Fruit fly (Drosophila melanogaster) whole organism, embryonic: Measurements from ENCODE around the gene CG15283.

ENCODE experiments used
- Atf6 ChIP-seq: fragments of 200-800 bp; sonication (Bioruptor generic); IDR thresholded peaks from 2 replicates; pipeline ENCODE4 v1.3.6; 2022; ENCODE audit warnings: missing biosample characterization, missing genetic modification characterization
- BtbVII ChIP-seq: fragments of 200-800 bp; sonication (Bioruptor generic); optimal IDR thresholded peaks from 3 replicates; lab custom pipeline; 2017; ENCODE audit warnings: missing biosample characterization, mild to moderate bottlenecking, missing genetic modification characterization
- CG10543 ChIP-seq: fragments of 200-800 bp; sonication (Bioruptor generic); optimal IDR thresholded peaks from 3 replicates; lab custom pipeline; 2017; ENCODE audit warnings: missing biosample characterization, mild to moderate bottlenecking, missing genetic modification characterization, moderate library complexity
- CG11398 ChIP-seq: fragments of 200-800 bp; sonication (Bioruptor generic); optimal IDR thresholded peaks from 2 replicates; lab custom pipeline; 2016; ENCODE audit warnings: missing biosample characterization, missing genetic modification characterization
- CG12769 ChIP-seq: fragments of 200-800 bp; sonication (Bioruptor generic); optimal IDR thresholded peaks from 2 replicates; lab custom pipeline; 2019; ENCODE audit warnings: missing biosample characterization, mild to moderate bottlenecking, missing genetic modification characterization, moderate library complexity
- CG14441 ChIP-seq: fragments of 200-800 bp; sonication (Bioruptor generic); IDR thresholded peaks from 2 replicates; pipeline ENCODE4 v1.3.6; 2022; ENCODE audit warnings: missing biosample characterization, missing genetic modification characterization
- CG17385 ChIP-seq: fragments of 200-800 bp; sonication (Bioruptor generic); optimal IDR thresholded peaks from 3 replicates; lab custom pipeline; 2018; ENCODE audit warnings: missing biosample characterization, mild to moderate bottlenecking, missing genetic modification characterization
- CG33213 ChIP-seq: fragments of 200-800 bp; sonication (Bioruptor generic); optimal IDR thresholded peaks from 3 replicates; lab custom pipeline; 2016; ENCODE audit warnings: missing biosample characterization, missing genetic modification characterization
- CG34376 ChIP-seq: fragments of 200-800 bp; sonication (Bioruptor generic); optimal IDR thresholded peaks from 2 replicates; lab custom pipeline; 2018; ENCODE audit warnings: missing biosample characterization, mild to moderate bottlenecking, missing genetic modification characterization
- CG4328 ChIP-seq: fragments of 200-800 bp; sonication (Bioruptor generic); optimal IDR thresholded peaks from 3 replicates; lab custom pipeline; 2017; ENCODE audit warnings: missing biosample characterization, missing genetic modification reagents, missing genetic modification characterization
- CG8924 ChIP-seq: fragments of 200-800 bp; optimal IDR thresholded peaks from 3 replicates; lab custom pipeline; 2019; ENCODE audit warnings: missing biosample characterization, mild to moderate bottlenecking, missing genetic modification characterization, moderate library complexity
- CG9817 ChIP-seq: fragments of 200-800 bp; sonication (Bioruptor generic); optimal IDR thresholded peaks from 2 replicates; lab custom pipeline; 2018; ENCODE audit warnings: missing biosample characterization, mild to moderate bottlenecking, missing genetic modification characterization, moderate library complexity
- CHES-1-like ChIP-seq: fragments of 200-800 bp; sonication (Bioruptor generic); optimal IDR thresholded peaks from 2 replicates; lab custom pipeline; 2016; ENCODE audit warnings: missing biosample characterization, missing genetic modification characterization
- D ChIP-seq, 2 experiments: fragments of 200-800 bp in 1 of 2; fragments of >200 bp in 1 of 2; sonication (Bioruptor generic) in 1 of 2; optimal IDR thresholded peaks; 2 replicates in 1 of 2; 3 replicates in 1 of 2; lab custom pipeline; 2017; ENCODE audit warnings: mild to moderate bottlenecking in 1 of 2, missing biosample characterization in 1 of 2, missing genetic modification characterization in 1 of 2, missing genetic modification reagents in 1 of 2
- Dfd ChIP-seq, 2 experiments: fragments of >200 bp; optimal IDR thresholded peaks; 2 replicates each; lab custom pipeline; 2017; ENCODE audit warnings: missing biosample characterization in 2 of 2, missing genetic modification characterization in 2 of 2
- Hey ChIP-seq: fragments of 200-800 bp; sonication (Bioruptor generic); optimal IDR thresholded peaks from 3 replicates; lab custom pipeline; 2018; ENCODE audit warnings: missing biosample characterization, mild to moderate bottlenecking, missing genetic modification characterization
- HmgD ChIP-seq: fragments of 200-800 bp; sonication (Bioruptor generic); optimal IDR thresholded peaks from 3 replicates; lab custom pipeline; 2016; ENCODE audit warnings: missing biosample characterization, missing genetic modification characterization
- Hmr ChIP-seq: fragments of 200-800 bp; sonication (Bioruptor generic); optimal IDR thresholded peaks from 3 replicates; lab custom pipeline; 2017; ENCODE audit warnings: mild to moderate bottlenecking, missing biosample characterization, missing genetic modification reagents, missing genetic modification characterization
- Kr ChIP-seq: fragments of 200-800 bp; sonication (Bioruptor generic); optimal IDR thresholded peaks from 2 replicates; lab custom pipeline; 2017; ENCODE audit warnings: missing biosample characterization, mild to moderate bottlenecking, missing genetic modification characterization
- MBD-R2 ChIP-seq: fragments of 200-800 bp; sonication (Bioruptor generic); IDR thresholded peaks from 2 replicates; pipeline ENCODE4 v1.3.6; 2022; ENCODE audit warnings: missing biosample characterization, missing genetic modification characterization
- Oaz ChIP-seq: fragments of 200-800 bp; sonication (Bioruptor generic); IDR thresholded peaks from 2 replicates; pipeline ENCODE4 v1.3.6; 2022; ENCODE audit warnings: missing biosample characterization, missing genetic modification characterization
- Six4 ChIP-seq: fragments of 200-800 bp; sonication (Bioruptor generic); optimal IDR thresholded peaks from 2 replicates; lab custom pipeline; 2016; ENCODE audit warnings: missing biosample characterization, missing genetic modification characterization
- Spps ChIP-seq: fragments of 200-800 bp; sonication (Bioruptor generic); optimal IDR thresholded peaks from 2 replicates; lab custom pipeline; 2018; ENCODE audit warnings: missing biosample characterization, mild to moderate bottlenecking, missing genetic modification characterization
- Vsx1 ChIP-seq: fragments of 200-800 bp; sonication (Bioruptor generic); optimal IDR thresholded peaks from 2 replicates; lab custom pipeline; 2017; ENCODE audit warnings: missing biosample characterization, mild to moderate bottlenecking, missing genetic modification characterization, missing genetic modification reagents
- abd-A ChIP-seq: fragments of 200-800 bp; sonication (Bioruptor generic); optimal IDR thresholded peaks from 3 replicates; lab custom pipeline; 2019; ENCODE audit warnings: missing biosample characterization, mild to moderate bottlenecking, missing genetic modification characterization, moderate library complexity
- al ChIP-seq: fragments of 200-800 bp; sonication (Bioruptor generic); IDR thresholded peaks from 2 replicates; pipeline ENCODE4 v1.3.6; 2022; ENCODE audit warnings: missing biosample characterization, missing genetic modification characterization
- bigmax ChIP-seq: fragments of 200-800 bp; sonication (Bioruptor generic); optimal IDR thresholded peaks from 2 replicates; lab custom pipeline; 2018; ENCODE audit warnings: missing biosample characterization, mild to moderate bottlenecking, missing genetic modification characterization
- cad ChIP-seq: fragments of >200 bp; optimal IDR thresholded peaks from 2 replicates; lab custom pipeline; 2017; ENCODE audit warnings: missing biosample characterization, missing genetic modification characterization
- cas ChIP-seq: fragments of 200-800 bp; sonication (Bioruptor generic); IDR thresholded peaks from 2 replicates; pipeline ENCODE4 v1.3.6; 2022; ENCODE audit warnings: missing biosample characterization, missing genetic modification characterization
- cg ChIP-seq: fragments of 200-800 bp; sonication (Bioruptor generic); optimal IDR thresholded peaks from 3 replicates; lab custom pipeline; 2019; ENCODE audit warnings: missing biosample characterization, mild to moderate bottlenecking, missing genetic modification characterization, moderate library complexity
- ci ChIP-seq: fragments of 200-800 bp; sonication (Bioruptor generic); IDR thresholded peaks from 3 replicates; pipeline ENCODE4 v1.3.6; 2022; ENCODE audit warnings: missing biosample characterization, missing genetic modification characterization
- dmrt11E ChIP-seq: fragments of 200-800 bp; sonication (Bioruptor generic); optimal IDR thresholded peaks from 3 replicates; lab custom pipeline; 2018; ENCODE audit warnings: missing biosample characterization, mild to moderate bottlenecking, missing genetic modification characterization, moderate library complexity
- dpn ChIP-seq, 2 experiments: fragments of 200-800 bp; sonication (Bioruptor generic); optimal IDR thresholded peaks; 3 replicates each; lab custom pipeline; 2016; ENCODE audit warnings: missing biosample characterization in 2 of 2, missing genetic modification characterization in 2 of 2
- eve ChIP-seq, 2 experiments: fragments of >200 bp; optimal IDR thresholded peaks; 2 replicates each; lab custom pipeline; 2017; ENCODE audit warnings: missing biosample characterization in 2 of 2, missing genetic modification characterization in 2 of 2
- eyg ChIP-seq: fragments of 200-800 bp; sonication (Bioruptor generic); optimal IDR thresholded peaks from 3 replicates; lab custom pipeline; 2016; ENCODE audit warnings: missing biosample characterization, missing genetic modification characterization
- grau ChIP-seq: fragments of 200-800 bp; optimal IDR thresholded peaks from 3 replicates; lab custom pipeline; 2019; ENCODE audit warnings: missing biosample characterization, mild to moderate bottlenecking, missing genetic modification characterization, moderate library complexity
- jumu ChIP-seq: fragments of 200-800 bp; sonication (Bioruptor generic); optimal IDR thresholded peaks from 3 replicates; lab custom pipeline; 2016; ENCODE audit warnings: missing biosample characterization, missing genetic modification characterization
- klu ChIP-seq: fragments of 200-800 bp; sonication (Bioruptor generic); IDR thresholded peaks from 2 replicates; pipeline ENCODE4 v1.3.6; 2022; ENCODE audit warnings: missing biosample characterization, missing genetic modification characterization
- mam ChIP-seq: fragments of 200-800 bp; sonication (Bioruptor generic); optimal IDR thresholded peaks from 3 replicates; lab custom pipeline; 2016; ENCODE audit warnings: missing biosample characterization, missing genetic modification characterization
- nau ChIP-seq: fragments of 200-800 bp; sonication (Bioruptor generic); optimal IDR thresholded peaks from 3 replicates; lab custom pipeline; 2017; ENCODE audit warnings: missing biosample characterization, mild to moderate bottlenecking, missing genetic modification characterization, missing genetic modification reagents
- pb ChIP-seq: fragments of 200-800 bp; sonication (Bioruptor generic); optimal IDR thresholded peaks from 3 replicates; lab custom pipeline; 2016; ENCODE audit warnings: missing biosample characterization, missing genetic modification characterization
- pros ChIP-seq: fragments of 200-800 bp; sonication (Bioruptor generic); optimal IDR thresholded peaks from 3 replicates; lab custom pipeline; 2019; ENCODE audit warnings: missing biosample characterization, mild to moderate bottlenecking, missing genetic modification characterization, moderate library complexity
- ranshi ChIP-seq: fragments of 200-800 bp; sonication (Bioruptor generic); IDR thresholded peaks from 2 replicates; pipeline ENCODE4 v1.3.6; 2022; ENCODE audit warnings: missing biosample characterization, missing genetic modification characterization
- sd ChIP-seq: fragments of 200-800 bp; sonication (Bioruptor generic); optimal IDR thresholded peaks from 3 replicates; lab custom pipeline; 2018; ENCODE audit warnings: missing biosample characterization, mild to moderate bottlenecking, missing genetic modification characterization, moderate library complexity
- so ChIP-seq: fragments of 200-800 bp; sonication (Bioruptor generic); IDR thresholded peaks from 3 replicates; pipeline ENCODE4 v1.3.6; 2022; ENCODE audit warnings: missing biosample characterization, missing genetic modification characterization
- sqz ChIP-seq: fragments of 200-800 bp; sonication (Bioruptor generic); optimal IDR thresholded peaks from 3 replicates; lab custom pipeline; 2018; ENCODE audit warnings: missing biosample characterization, mild to moderate bottlenecking, missing genetic modification characterization
- sr ChIP-seq: fragments of 200-800 bp; sonication (Bioruptor generic); IDR thresholded peaks from 3 replicates; pipeline ENCODE4 v1.3.6; 2022; ENCODE audit warnings: missing biosample characterization, missing genetic modification characterization
- twi ChIP-seq: fragments of 200-800 bp; optimal IDR thresholded peaks from 2 replicates; lab custom pipeline; 2019; ENCODE audit warnings: missing biosample characterization, mild to moderate bottlenecking, missing genetic modification characterization, moderate library complexity
- zen ChIP-seq: fragments of 200-800 bp; sonication (Bioruptor generic); optimal IDR thresholded peaks from 3 replicates; lab custom pipeline; 2018; ENCODE audit warnings: missing biosample characterization, mild to moderate bottlenecking, missing genetic modification characterization, moderate library complexity

CG15283 gene

dm6 chr2L:14497459-14498258 lies 46.9 kb upstream of the CG15283 start (continued):
- TF ChIP-seq dpn (GFP tag; optimal IDR thresholded peaks at IDR 0.05; lab: Kevin White, UChicago) (no peak), grau (tag; lab: Kevin White, UChicago) (peak; percentile 60), CG9817 (no peak), cad (GFP tag; lab: Kevin White, UChicago) (peak; percentile 77), BtbVII (no peak), CG17385 (GFP tag; lab: Kevin White, UChicago) (no peak), Hmr (GFP tag; lab: Kevin White, UChicago) (no peak), CG12769 (tag; lab: Kevin White, UChicago) (peak; percentile 42), Kr (GFP tag; lab: Kevin White, UChicago) (peak; percentile 42), D (optimal IDR thresholded peaks at IDR 0.05; lab: Kevin White, UChicago) (no peak), D (GFP tag; optimal IDR thresholded peaks at IDR 0.05; lab: Kevin White, UChicago) (peak; percentile 49), klu (GFP tag; lab: Robert Waterston, UW) (no peak), zen (tag; lab: Kevin White, UChicago) (peak; percentile 70), sqz (GFP tag; lab: Kevin White, UChicago) (peak; percentile 52), Atf6 (GFP tag; lab: Robert Waterston, UW) (no peak), sd (tag; lab: Kevin White, UChicago) (peak; percentile 50), HmgD (peak; percentile 16), cg (GFP tag; lab: Kevin White, UChicago) (peak; percentile 44), twi (peak; percentile 89), Oaz (GFP tag; lab: Robert Waterston, UW) (no peak), ci (GFP tag; lab: Robert Waterston, UW) (0 out of 3 replicates have a peak, but pooled peaks have one; percentile 15), CG11398 (no peak), Hey (no peak), so (GFP tag; lab: Robert Waterston, UW) (peak; percentile 85), pros (peak; percentile 30), CHES-1-like (GFP tag; lab: Kevin White, UChicago) (no peak), pb (no peak), CG8924 (tag; lab: Kevin White, UChicago) (peak; percentile 17), cas (GFP tag; lab: Robert Waterston, UW) (no peak), bigmax (no peak), Spps (tag; lab: Kevin White, UChicago) (no peak), Vsx1 (GFP tag; lab: Kevin White, UChicago) (peak; percentile 11), eve (GFP tag; optimal IDR thresholded peaks at IDR 0.05; lab: Kevin White, UChicago) (peak in 1 of 2 experiments; percentile 17), abd-A (tag; lab: Kevin White, UChicago) (peak; percentile 80), al (no peak), jumu (GFP tag; lab: Kevin White, UChicago) (no peak), CG4328 (GFP tag; lab: Kevin White, UChicago) (peak; percentile 88), Six4 (GFP tag; lab: Kevin White, UChicago) (peak; percentile 36), Dfd (GFP tag; optimal IDR thresholded peaks at IDR 0.05; lab: Kevin White, UChicago) (no peak), CG10543 (GFP tag; lab: Kevin White, UChicago) (peak; percentile 46), sr (peak; percentile 90), dmrt11E (tag; lab: Kevin White, UChicago) (peak; percentile 78), eyg (GFP tag; lab: Kevin White, UChicago) (no peak), nau (GFP tag; lab: Kevin White, UChicago) (peak; percentile 13), CG34376 (GFP tag; lab: Kevin White, UChicago) (no peak), MBD-R2 (GFP tag; lab: Robert Waterston, UW) (no peak; the same call in 1 of the 2 replicates), CG33213 (GFP tag; lab: Kevin White, UChicago) (no peak), ranshi (GFP tag; lab: Robert Waterston, UW) (0 out of 2 replicates have a peak, but pooled peaks have one; percentile 40), CG14441 (GFP tag; lab: Robert Waterston, UW) (0 out of 2 replicates have a peak, but pooled peaks have one; percentile 8), mam (GFP tag; lab: Kevin White, UChicago) (no peak)
